Worm (Caenorhabditis elegans): Measurements from ENCODE around the gene F09F9.5.

- TF ChIP-seq elt-3 (tag; optimal IDR thresholded peaks at IDR 0.05) (no peak), tbx-2 (tag; optimal IDR thresholded peaks at IDR 0.05) (no peak), nhr-12 (tag; optimal IDR thresholded peaks at IDR 0.05) (no peak), pha-4 (tag; optimal IDR thresholded peaks at IDR 0.05) (no peak), fkh-10 (GFP tag; optimal IDR thresholded peaks at IDR 0.05) (no peak), ceh-82 (tag; optimal IDR thresholded peaks at IDR 0.05) (no peak), egl-27 (tag; optimal IDR thresholded peaks at IDR 0.05) (no peak), ceh-9 (tag; optimal IDR thresholded peaks at IDR 0.05) (no peak), hmg-11 (tag; optimal IDR thresholded peaks at IDR 0.05) (no peak)
These were observed 13.6 kb downstream of the F09F9.5 start for ce11 chrX:4131354-4131753.
